Worm (Caenorhabditis elegans) whole organism, midembryonic: ENCODE measurements around the gene F29B9.12.

ENCODE experiments used
- T22C8.4 ChIP-seq: fragments of 200-800 bp; sonication (Bioruptor generic); IDR thresholded peaks from 2 replicates; pipeline ENCODE4 v1.3.6; 2022; ENCODE audit warnings: missing genetic modification characterization, missing compliant biosample characterization
- cog-1 ChIP-seq: sonication (generic microtip); optimal IDR thresholded peaks from 2 replicates; lab custom pipeline; 2016; ENCODE audit warnings: missing genetic modification characterization, missing compliant biosample characterization
- flt-1 ChIP-seq: fragments of 200-800 bp; sonication (Bioruptor generic); IDR thresholded peaks from 2 replicates; pipeline ENCODE4 v1.3.6; 2022; ENCODE audit warnings: missing genetic modification characterization, missing compliant biosample characterization
- klf-2 ChIP-seq: fragments of 200-800 bp; sonication (Bioruptor generic); conservative IDR thresholded peaks from 2 replicates; pipeline ENCODE4 v1.3.6; 2022; ENCODE audit warnings: missing genetic modification reagents, missing genetic modification characterization, missing compliant biosample characterization
- med-1 ChIP-seq: sonication (generic microtip); optimal IDR thresholded peaks from 2 replicates; lab custom pipeline; 2017; ENCODE audit warnings: missing genetic modification characterization, mild to moderate bottlenecking, missing compliant biosample characterization, antibody characterized with exemption, missing genetic modification reagents; ENCODE audit not compliant: insufficient read depth
- ref-1 ChIP-seq: fragments of 200-800 bp; sonication (Bioruptor generic); conservative IDR thresholded peaks from 2 replicates; pipeline ENCODE4 v1.3.6; 2022; ENCODE audit warnings: missing genetic modification reagents, missing genetic modification characterization, missing compliant biosample characterization
- tab-1 ChIP-seq: fragments of 200-800 bp; sonication (Bioruptor generic); IDR thresholded peaks from 2 replicates; pipeline ENCODE4 v1.3.6; 2022; ENCODE audit warnings: missing genetic modification characterization, missing compliant biosample characterization
- ztf-23 ChIP-seq: fragments of 200-800 bp; sonication (Bioruptor generic); IDR thresholded peaks from 2 replicates; pipeline ENCODE4 v1.3.6; 2022; ENCODE audit warnings: missing genetic modification reagents, missing genetic modification characterization, missing compliant biosample characterization
- ztf-29 ChIP-seq: fragments of 200-800 bp; sonication (Bioruptor generic); IDR thresholded peaks from 2 replicates; pipeline ENCODE4 v1.3.6; 2022; ENCODE audit warnings: missing genetic modification reagents, missing genetic modification characterization, missing compliant biosample characterization

F29B9.12 gene

DNA sequence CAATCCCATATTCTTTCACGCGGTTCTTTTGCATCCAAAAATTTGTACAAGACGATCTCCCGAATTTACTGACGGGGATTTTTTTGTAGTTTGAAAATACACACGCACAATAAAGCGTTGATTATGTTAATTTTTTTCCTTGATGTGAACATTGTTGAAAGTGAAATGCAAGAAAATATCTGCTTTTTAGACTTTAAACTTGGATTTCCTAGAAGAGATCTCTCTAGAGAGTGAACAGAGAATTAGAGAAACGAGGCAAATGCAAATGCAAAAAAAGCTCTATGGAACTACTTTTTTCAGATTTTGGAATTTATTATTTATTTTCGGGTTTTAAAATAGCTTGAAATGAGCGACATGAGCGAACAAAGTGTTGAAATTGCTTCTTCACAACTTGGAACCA is 4.3 kb upstream of the F29B9.12 start, which contains the start of gene F29B9.1:
TSS of gene F29B9.1 (plus strand) at position 301 of the 400 bp plus-strand sequence.
- TF ChIP-seq flt-1 = no peak
- no peak for TF ChIP-seq tab-1 (GFP tag; lab: Robert Waterston, UW)
- no peak for TF ChIP-seq cog-1 (tag; lab: Kevin White, UChicago)
- no peak for TF ChIP-seq T22C8.4 (GFP tag; lab: Robert Waterston, UW)
- TF ChIP-seq ztf-29 = no peak
- no peak for TF ChIP-seq ref-1 (GFP tag; lab: Robert Waterston, UW)
- TF ChIP-seq ztf-23 (GFP tag; lab: Robert Waterston, UW) = no peak
- TF ChIP-seq med-1 (GFP tag; lab: Kevin White, UChicago) = no peak
- TF ChIP-seq klf-2 (GFP tag; lab: Robert Waterston, UW) = no peak

DNA sequence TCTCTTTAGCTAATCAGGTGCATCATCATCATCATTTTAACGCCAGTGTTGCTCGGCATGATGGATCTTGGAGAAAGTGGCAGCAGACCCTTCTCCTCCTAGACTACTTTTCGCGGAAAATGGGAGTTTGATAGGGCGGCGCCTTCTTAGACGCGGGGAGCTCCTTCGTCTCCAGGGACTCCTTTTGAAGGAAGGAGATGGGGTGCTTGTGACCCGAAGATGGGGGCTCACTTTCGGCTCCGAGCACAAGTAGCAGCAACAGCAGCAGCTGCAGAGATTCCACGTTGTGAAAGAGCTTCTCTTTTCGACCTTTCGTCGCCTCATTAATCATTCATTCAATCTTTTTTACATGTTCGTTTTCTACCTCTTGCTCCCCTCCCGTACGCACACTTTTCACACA is 2.0 kb upstream of the F29B9.12 start:
- TF ChIP-seq flt-1 = no peak
- no peak for TF ChIP-seq tab-1 (GFP tag; lab: Robert Waterston, UW)
- no peak for TF ChIP-seq cog-1 (tag; lab: Kevin White, UChicago)
- no peak for TF ChIP-seq T22C8.4 (GFP tag; lab: Robert Waterston, UW)

DNA sequence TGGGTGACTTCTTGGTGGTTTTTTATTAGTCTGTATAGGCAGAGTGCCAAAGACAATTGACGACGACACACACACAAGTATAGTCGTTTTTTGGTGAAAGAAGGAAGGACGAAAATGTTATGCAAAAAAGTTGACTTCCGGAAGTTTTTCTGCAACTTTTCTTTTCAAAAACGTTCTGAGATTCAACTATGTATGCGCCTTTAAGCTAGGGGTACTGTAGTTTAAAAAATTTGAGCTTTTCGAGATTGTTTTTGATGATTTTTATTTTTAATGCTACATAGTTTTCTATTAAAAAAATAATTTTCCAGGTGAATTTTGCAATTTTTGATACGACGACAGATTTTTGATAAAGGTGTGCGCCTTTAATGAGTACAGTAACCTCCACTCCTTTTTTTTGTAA is 1.5 kb upstream of the F29B9.12 start:
- TF ChIP-seq klf-2 (GFP tag; lab: Robert Waterston, UW) (no peak), ref-1 (GFP tag; lab: Robert Waterston, UW) (no peak), ztf-29 (no peak), flt-1 (no peak), tab-1 (GFP tag; lab: Robert Waterston, UW) (no peak), ztf-23 (GFP tag; lab: Robert Waterston, UW) (no peak), cog-1 (tag; lab: Kevin White, UChicago) (no peak), med-1 (GFP tag; lab: Kevin White, UChicago) (no peak), T22C8.4 (GFP tag; lab: Robert Waterston, UW) (no peak)

DNA sequence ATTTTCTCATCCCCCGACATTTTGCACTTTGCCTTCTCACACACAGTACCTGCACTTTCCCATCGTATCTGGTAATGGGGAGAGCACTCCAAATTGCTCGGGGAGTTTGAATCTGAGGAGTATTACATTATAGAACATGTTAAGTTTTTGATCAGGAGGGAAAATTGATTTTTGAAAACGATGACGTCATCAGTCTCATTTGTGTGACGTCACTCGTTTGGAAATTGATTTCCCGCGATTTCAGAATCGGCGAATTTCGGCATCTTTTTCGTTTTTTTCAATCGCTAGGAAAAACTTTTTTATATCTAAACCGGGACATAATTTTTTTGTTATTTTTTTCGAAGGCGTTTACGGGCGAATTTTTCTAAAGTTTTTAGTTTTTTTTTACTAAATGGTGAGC is 4.0 kb downstream of the F29B9.12 start:
- TF ChIP-seq med-1 (GFP tag; lab: Kevin White, UChicago) (no peak), tab-1 (GFP tag; lab: Robert Waterston, UW) (no peak)

DNA sequence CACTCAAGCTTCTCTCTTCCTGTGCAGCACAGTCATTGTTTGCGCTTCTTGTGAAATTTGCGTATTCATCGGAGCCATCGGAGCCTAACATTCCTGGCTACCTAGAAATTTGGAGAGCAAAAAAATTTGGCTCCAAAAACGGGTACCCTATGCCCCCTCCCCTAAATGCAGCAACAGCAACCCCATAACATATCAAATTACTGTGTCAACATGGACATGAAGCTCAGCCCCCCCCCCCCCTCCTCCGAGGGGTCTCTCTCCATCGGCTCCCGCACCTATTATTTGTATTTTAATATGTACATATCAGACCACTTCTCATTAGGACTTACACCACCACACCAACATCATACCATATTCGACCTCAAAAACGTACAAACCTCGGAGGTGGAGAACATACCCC is 5.0 kb downstream of the F29B9.12 start:
- TF ChIP-seq T22C8.4 (GFP tag; lab: Robert Waterston, UW) = no peak
- no peak for TF ChIP-seq ztf-29
- no peak for TF ChIP-seq ref-1 (GFP tag; lab: Robert Waterston, UW)
- no peak for TF ChIP-seq med-1 (GFP tag; lab: Kevin White, UChicago)
- TF ChIP-seq flt-1 = no peak
- TF ChIP-seq klf-2 (GFP tag; lab: Robert Waterston, UW) = no peak

DNA sequence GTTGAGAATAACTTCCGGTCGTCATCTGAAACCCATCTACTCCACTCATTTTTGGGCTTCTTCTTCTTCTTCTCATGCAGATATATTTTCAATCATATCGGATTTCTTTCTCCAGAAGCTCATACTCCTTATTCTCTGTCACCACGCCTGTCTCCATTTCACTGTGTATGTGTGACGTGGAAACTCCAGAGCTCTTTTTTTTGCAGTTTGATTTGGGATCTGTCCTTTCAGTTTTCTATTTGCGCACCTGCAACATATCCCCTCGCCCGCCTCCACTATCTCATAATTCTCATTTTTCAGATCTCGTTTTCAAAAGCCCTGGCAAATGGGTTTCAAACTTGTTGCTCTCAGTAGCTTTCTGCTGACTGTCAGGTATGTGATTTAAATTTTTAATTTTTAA is 9.4 kb downstream of the F29B9.12 start, which contains the start of gene kin-36:
TSS of gene kin-36 (plus strand) at position 301 of the 400 bp plus-strand sequence.
- TF ChIP-seq tab-1 (GFP tag; lab: Robert Waterston, UW) (no peak), flt-1 (no peak), klf-2 (GFP tag; lab: Robert Waterston, UW) (no peak), T22C8.4 (GFP tag; lab: Robert Waterston, UW) (no peak), ref-1 (GFP tag; lab: Robert Waterston, UW) (no peak), ztf-29 (no peak), med-1 (GFP tag; lab: Kevin White, UChicago) (no peak), ztf-23 (GFP tag; lab: Robert Waterston, UW) (no peak), cog-1 (tag; lab: Kevin White, UChicago) (no peak)

DNA sequence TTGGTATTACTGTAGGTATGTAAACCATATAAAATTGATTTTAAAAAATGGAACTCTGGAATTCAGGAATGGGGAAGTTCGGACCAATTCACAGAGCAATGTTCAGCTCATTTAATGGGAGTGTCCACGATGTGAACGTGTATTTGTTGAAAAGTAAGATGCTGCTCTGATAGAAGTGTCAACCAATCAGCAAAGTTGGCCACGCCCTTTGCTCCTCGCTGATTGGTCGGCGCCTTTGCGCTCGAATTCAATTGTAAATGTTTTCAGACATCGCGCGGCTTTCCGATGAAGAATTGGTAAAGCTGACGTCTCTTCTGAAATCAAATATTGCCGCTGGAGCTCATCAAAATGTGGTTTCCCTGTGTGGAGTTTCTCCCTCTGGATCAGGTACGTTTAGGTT is 13.8 kb downstream of the F29B9.12 start:
- TF ChIP-seq flt-1 (no peak), ztf-29 (no peak), tab-1 (GFP tag; lab: Robert Waterston, UW) (no peak), T22C8.4 (GFP tag; lab: Robert Waterston, UW) (no peak), ref-1 (GFP tag; lab: Robert Waterston, UW) (no peak), cog-1 (tag; lab: Kevin White, UChicago) (no peak), ztf-23 (GFP tag; lab: Robert Waterston, UW) (no peak)

DNA sequence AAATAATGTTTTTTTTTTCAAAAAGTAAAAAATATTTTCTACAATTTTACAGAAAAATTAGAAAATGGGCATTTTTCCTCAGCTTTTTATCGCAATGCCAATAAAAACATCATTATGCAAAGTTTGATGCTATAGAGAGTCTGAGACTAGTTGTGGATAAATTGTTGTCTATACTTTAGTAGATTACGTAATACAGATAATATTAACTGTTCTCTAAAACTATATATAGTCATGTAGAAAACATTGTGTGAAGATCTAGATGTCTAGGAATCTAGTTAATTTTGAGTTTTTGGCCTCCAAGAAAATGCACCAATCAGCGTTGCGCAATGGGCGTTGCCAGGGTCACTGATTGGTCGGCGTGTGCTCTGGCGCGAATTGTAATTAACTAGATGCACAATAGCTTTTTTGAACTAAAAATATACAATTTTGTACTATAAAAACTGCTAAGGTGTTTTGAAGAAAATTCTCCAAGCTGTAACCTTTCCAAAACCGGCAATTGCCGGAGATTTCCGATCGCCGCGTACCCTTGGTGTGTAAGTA is 17.0 kb downstream of the F29B9.12 start:
- TF ChIP-seq klf-2 (GFP tag; lab: Robert Waterston, UW) = no peak
- TF ChIP-seq tab-1 (GFP tag; lab: Robert Waterston, UW) = no peak
- no peak for TF ChIP-seq T22C8.4 (GFP tag; lab: Robert Waterston, UW)
- TF ChIP-seq flt-1 = no peak
- no peak for TF ChIP-seq ztf-23 (GFP tag; lab: Robert Waterston, UW)
- no peak for TF ChIP-seq ref-1 (GFP tag; lab: Robert Waterston, UW)
- TF ChIP-seq ztf-29 = no peak
- no peak for TF ChIP-seq med-1 (GFP tag; lab: Kevin White, UChicago)
- no peak for TF ChIP-seq cog-1 (tag; lab: Kevin White, UChicago)

DNA sequence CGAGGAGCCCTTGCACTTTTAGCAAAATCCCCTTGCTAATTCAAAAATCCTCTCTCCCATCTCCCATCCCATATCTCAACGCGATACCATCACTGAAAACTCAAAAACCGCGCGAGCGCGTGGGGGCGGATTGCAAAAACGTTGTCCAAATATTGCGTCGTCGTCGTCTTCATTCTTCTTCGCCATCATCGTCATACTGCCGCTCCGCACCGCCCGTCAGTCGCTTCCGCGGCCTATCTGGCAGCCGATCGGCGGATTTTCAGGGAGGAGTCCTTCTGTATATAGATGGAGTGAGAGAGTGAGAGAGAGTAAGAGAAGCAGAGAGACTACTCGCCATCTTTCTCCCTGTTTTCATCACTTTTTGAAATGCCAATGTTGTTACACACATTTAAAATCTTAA is 17.6 kb downstream of the F29B9.12 start:
- TF ChIP-seq klf-2 (GFP tag; lab: Robert Waterston, UW) (no peak), ref-1 (GFP tag; lab: Robert Waterston, UW) (no peak), flt-1 (no peak), med-1 (GFP tag; lab: Kevin White, UChicago) (no peak), ztf-29 (no peak), cog-1 (tag; lab: Kevin White, UChicago) (no peak), T22C8.4 (GFP tag; lab: Robert Waterston, UW) (no peak), tab-1 (GFP tag; lab: Robert Waterston, UW) (no peak), ztf-23 (GFP tag; lab: Robert Waterston, UW) (no peak)

DNA sequence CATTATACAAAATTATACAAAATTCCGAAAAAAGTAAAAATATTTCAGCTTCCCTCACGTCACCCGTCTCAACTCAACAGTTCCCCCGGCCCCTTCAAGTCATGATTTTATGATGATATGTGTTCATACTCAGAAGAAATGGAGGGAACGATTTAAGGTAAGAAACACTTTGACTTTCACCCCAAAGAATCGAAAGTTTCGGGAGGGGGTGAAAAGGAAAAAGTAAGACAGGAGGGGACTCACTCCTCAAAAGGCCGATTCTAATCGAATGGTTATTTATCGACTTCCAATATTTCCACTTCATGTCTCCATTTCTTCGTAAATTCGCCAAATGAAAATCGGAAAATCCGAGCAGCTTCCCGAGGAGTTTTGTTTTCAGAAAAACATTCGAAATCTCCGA is 18.9 kb downstream of the F29B9.12 start, which contains the start of gene bus-4:
TSS of gene bus-4 (plus strand) at position 49 of the 400 bp plus-strand sequence.
- TF ChIP-seq ref-1 (GFP tag; lab: Robert Waterston, UW) = no peak
- TF ChIP-seq med-1 (GFP tag; lab: Kevin White, UChicago) = no peak
- no peak for TF ChIP-seq T22C8.4 (GFP tag; lab: Robert Waterston, UW)
- TF ChIP-seq ztf-23 (GFP tag; lab: Robert Waterston, UW) = no peak
- no peak for TF ChIP-seq flt-1
- TF ChIP-seq ztf-29 = no peak
- no peak for TF ChIP-seq klf-2 (GFP tag; lab: Robert Waterston, UW)
- no peak for TF ChIP-seq cog-1 (tag; lab: Kevin White, UChicago)
- no peak for TF ChIP-seq tab-1 (GFP tag; lab: Robert Waterston, UW)
